Worm (Caenorhabditis elegans) whole organism, late embryonic: ENCODE data around the gene srg-16.

Experiments used
- K02D7.2 ChIP-seq: sonication (generic microtip); optimal IDR thresholded peaks from 2 replicates; lab custom pipeline; 2017; ENCODE audit warnings: mild to moderate bottlenecking, missing genetic modification characterization, missing compliant biosample characterization
- Y22D7AL.16 ChIP-seq: sonication (generic microtip); optimal IDR thresholded peaks from 2 replicates; lab custom pipeline; 2016; ENCODE audit warnings: missing genetic modification characterization, missing compliant biosample characterization
- ahr-1 ChIP-seq: sonication (generic microtip); optimal IDR thresholded peaks from 2 replicates; lab custom pipeline; 2016; ENCODE audit warnings: missing genetic modification characterization, missing compliant biosample characterization
- ceh-14 ChIP-seq: sonication (generic microtip); optimal IDR thresholded peaks from 2 replicates; lab custom pipeline; 2016; ENCODE audit warnings: missing genotype, missing genetic modification characterization, missing compliant biosample characterization
- ceh-24 ChIP-seq: sonication (generic microtip); optimal IDR thresholded peaks from 2 replicates; lab custom pipeline; 2016; ENCODE audit warnings: mild to moderate bottlenecking, missing genetic modification characterization, missing compliant biosample characterization
- ceh-45 ChIP-seq: fragments of 200-800 bp; sonication (Bioruptor generic); IDR thresholded peaks from 2 replicates; pipeline ENCODE4 v1.3.6; 2022; ENCODE audit warnings: missing genetic modification reagents, missing genetic modification characterization, missing compliant biosample characterization
- ceh-48 ChIP-seq: sonication (generic microtip); optimal IDR thresholded peaks from 2 replicates; lab custom pipeline; 2016; ENCODE audit warnings: missing genetic modification characterization, inconsistent platforms, missing compliant biosample characterization
- ceh-6 ChIP-seq: fragments of 200-800 bp; sonication (Bioruptor generic); optimal IDR thresholded peaks from 2 replicates; lab custom pipeline; 2018; ENCODE audit warnings: mild to moderate bottlenecking, missing genetic modification characterization, missing compliant biosample characterization
- elt-4 ChIP-seq: sonication (generic microtip); optimal IDR thresholded peaks from 2 replicates; lab custom pipeline; 2016; ENCODE audit warnings: missing genetic modification characterization, missing compliant biosample characterization
- eyg-1 ChIP-seq: sonication (generic microtip); optimal IDR thresholded peaks from 2 replicates; lab custom pipeline; 2016; ENCODE audit warnings: missing genotype, missing genetic modification characterization, missing compliant biosample characterization
- fkh-10 ChIP-seq: fragments of 150-350 bp; optimal IDR thresholded peaks from 2 replicates; lab custom pipeline; 2014; ENCODE audit warnings: missing biosample characterization, missing genetic modification reagents, missing genetic modification characterization
- fkh-6 ChIP-seq: sonication (generic microtip); optimal IDR thresholded peaks from 2 replicates; lab custom pipeline; 2016; ENCODE audit warnings: missing genetic modification characterization, missing compliant biosample characterization
- hlh-13 ChIP-seq: fragments of 200-800 bp; sonication (Bioruptor generic); optimal IDR thresholded peaks from 2 replicates; lab custom pipeline; 2018; ENCODE audit warnings: mild to moderate bottlenecking, missing genetic modification characterization, missing compliant biosample characterization
- madf-2 ChIP-seq: sonication (generic microtip); optimal IDR thresholded peaks from 2 replicates; lab custom pipeline; 2017; ENCODE audit warnings: missing genetic modification characterization, missing compliant biosample characterization
- mec-3 ChIP-seq: sonication (generic microtip); optimal IDR thresholded peaks from 2 replicates; lab custom pipeline; 2016; ENCODE audit warnings: borderline replicate concordance, missing genetic modification characterization, missing compliant biosample characterization
- nhr-11 ChIP-seq: fragments of 150-350 bp; optimal IDR thresholded peaks from 2 replicates; lab custom pipeline; 2014; ENCODE audit warnings: missing biosample characterization, missing genetic modification characterization
- npax-4 ChIP-seq: sonication (generic microtip); optimal IDR thresholded peaks from 2 replicates; lab custom pipeline; 2016; ENCODE audit warnings: missing genetic modification characterization, missing compliant biosample characterization
- pag-3 ChIP-seq: sonication (generic microtip); optimal IDR thresholded peaks from 2 replicates; lab custom pipeline; 2016; ENCODE audit warnings: missing compliant biosample characterization, missing genetic modification characterization, borderline replicate concordance
- pat-9 ChIP-seq: fragments of 200-800 bp; sonication (Bioruptor generic); optimal IDR thresholded peaks from 2 replicates; lab custom pipeline; 2018; ENCODE audit warnings: mild to moderate bottlenecking, missing genetic modification characterization, moderate library complexity, missing compliant biosample characterization
- pax-1 ChIP-seq: fragments of 150-350 bp; optimal IDR thresholded peaks from 2 replicates; lab custom pipeline; 2014; ENCODE audit warnings: missing biosample characterization, missing genetic modification characterization
- pros-1 ChIP-seq: fragments of 150-350 bp; optimal IDR thresholded peaks from 2 replicates; lab custom pipeline; 2014; ENCODE audit warnings: missing biosample characterization, missing genetic modification reagents, missing genetic modification characterization
- ref-2 ChIP-seq: sonication (generic microtip); optimal IDR thresholded peaks from 2 replicates; lab custom pipeline; 2016; ENCODE audit warnings: missing genetic modification characterization, missing compliant biosample characterization
- rnt-1 ChIP-seq: sonication (generic microtip); optimal IDR thresholded peaks from 2 replicates; lab custom pipeline; 2016; ENCODE audit warnings: missing genetic modification characterization, missing compliant biosample characterization
- sox-2 ChIP-seq: fragments of 200-800 bp; sonication (Bioruptor generic); IDR thresholded peaks from 2 replicates; pipeline ENCODE4 v1.3.6; 2022; ENCODE audit warnings: missing genetic modification reagents, missing genetic modification characterization, missing compliant biosample characterization
- syd-9 ChIP-seq: sonication (generic microtip); optimal IDR thresholded peaks from 2 replicates; lab custom pipeline; 2016; ENCODE audit warnings: mild to moderate bottlenecking, missing genetic modification characterization, moderate library complexity, missing compliant biosample characterization
- tbx-7 ChIP-seq: sonication (generic microtip); optimal IDR thresholded peaks from 2 replicates; lab custom pipeline; 2016; ENCODE audit warnings: missing genotype, missing genetic modification characterization, missing compliant biosample characterization
- unc-55 ChIP-seq: sonication (generic microtip); optimal IDR thresholded peaks from 2 replicates; lab custom pipeline; 2017; ENCODE audit warnings: missing biosample characterization, missing genetic modification reagents, missing genetic modification characterization
- unc-86 ChIP-seq: sonication (generic microtip); optimal IDR thresholded peaks from 2 replicates; lab custom pipeline; 2016; ENCODE audit warnings: missing genetic modification characterization, missing compliant biosample characterization

The srg-16 gene

ce11 chrII:12460602-12461453, 6.1 kb upstream of the srg-16 start, which contains the start of gene tag-280:
Gene tag-280, plus strand, starts transcription at chrII:12460652.
- no peak for TF ChIP-seq eyg-1 (tag; lab: Kevin White, UChicago)

- TF ChIP-seq tbx-7 (tag; lab: Kevin White, UChicago): no peak
- no peak for TF ChIP-seq mec-3 (tag; lab: Kevin White, UChicago)
Observed at ce11 chrII:12462244-12462643, 4.7 kb upstream of the srg-16 start, which contains the start of gene F15A4.2. Gene F15A4.2, plus strand, starts transcription at chrII:12462544.

- no peak for TF ChIP-seq ceh-48 (tag; lab: Kevin White, UChicago)
- TF ChIP-seq npax-4 (tag; lab: Kevin White, UChicago): no peak
- TF ChIP-seq nhr-11 (tag; lab: Kevin White, UChicago): no peak
- TF ChIP-seq ceh-45 (GFP tag; lab: Robert Waterston, UW): no peak
- TF ChIP-seq ceh-6: no peak
- no peak for TF ChIP-seq unc-55
- TF ChIP-seq ahr-1: no peak
- TF ChIP-seq pax-1 (tag; lab: Kevin White, UChicago): no peak
Observed at ce11 chrII:12465557-12465956, 1.4 kb upstream of the srg-16 start, which contains the start of gene sre-37. Gene sre-37, plus strand, starts transcription at chrII:12465857.

ce11 chrII:12471138-12471855, 4.4 kb downstream of the srg-16 start, which contains the start of the genes F15A4.5 and phat-8:
Gene F15A4.5, minus strand, starts transcription at chrII:12471238.
Gene phat-8, plus strand, starts transcription at chrII:12471805.
- no peak for TF ChIP-seq npax-4 (tag; lab: Kevin White, UChicago)
- no peak for TF ChIP-seq madf-2 (tag; lab: Kevin White, UChicago)
- TF ChIP-seq rnt-1 (tag; lab: Kevin White, UChicago): no peak
- TF ChIP-seq pag-3 (tag; lab: Kevin White, UChicago): no peak
- no peak for TF ChIP-seq sox-2 (GFP tag; lab: Robert Waterston, UW)
- TF ChIP-seq Y22D7AL.16 (tag; lab: Kevin White, UChicago): no peak
- TF ChIP-seq fkh-6 (tag; lab: Kevin White, UChicago): no peak
- TF ChIP-seq ceh-45 (GFP tag; lab: Robert Waterston, UW): no peak
- TF ChIP-seq fkh-10 (GFP tag; lab: Kevin White, UChicago): no peak
- no peak for TF ChIP-seq elt-4
- no peak for TF ChIP-seq K02D7.2
- no peak for TF ChIP-seq ceh-14 (tag; lab: Kevin White, UChicago)
- TF ChIP-seq, all 69 proteins: peak for 0

- no peak for TF ChIP-seq sox-2 (GFP tag; lab: Robert Waterston, UW)
- no peak for TF ChIP-seq pat-9 (tag; lab: Kevin White, UChicago)
- TF ChIP-seq ahr-1: no peak
- no peak for TF ChIP-seq ceh-24 (tag; lab: Kevin White, UChicago)
- no peak for TF ChIP-seq pros-1 (tag; lab: Kevin White, UChicago)
- TF ChIP-seq ref-2 (tag; lab: Kevin White, UChicago): no peak
- TF ChIP-seq unc-86: no peak
- TF ChIP-seq eyg-1 (tag; lab: Kevin White, UChicago): no peak
- TF ChIP-seq pag-3 (tag; lab: Kevin White, UChicago): no peak
Observed at ce11 chrII:12473406-12473805, 6.5 kb downstream of the srg-16 start, which contains the start of gene srg-17. Gene srg-17, plus strand, starts transcription at chrII:12473706.

ce11 chrII:12480811-12481210, 13.9 kb downstream of the srg-16 start, which contains the start of gene arrd-9:
Gene arrd-9, minus strand, starts transcription at chrII:12480911.
- TF ChIP-seq fkh-6 (tag; lab: Kevin White, UChicago): no peak
- TF ChIP-seq syd-9 (tag; lab: Kevin White, UChicago): no peak
- TF ChIP-seq mec-3 (tag; lab: Kevin White, UChicago): no peak
- TF ChIP-seq hlh-13 (GFP tag; lab: Kevin White, UChicago): no peak
- no peak for TF ChIP-seq rnt-1 (tag; lab: Kevin White, UChicago)
